Worm (Caenorhabditis elegans): Measurements from ENCODE around the gene T02B11.6.
"Not testable (repeated sequence)": the region's sequence is repeated elsewhere in the genome, so short reads cannot be mapped to it uniquely, and the experiment has no call there.

Gene T02B11.6

ce11 chrV:890835-891234 lies 1.7 kb upstream of the T02B11.6 start, which contains the start of gene srlf-22:
Gene srlf-22 (plus strand): TSS chrV:891135.
- TF ChIP-seq gei-8 (GFP tag; optimal IDR thresholded peaks at IDR 0.05); duxl-1 (tag; optimal IDR thresholded peaks at IDR 0.05; ENCODE audit: poor library complexity); nhr-41 (GFP tag; IDR thresholded peaks at IDR 0.05): not testable (repeated sequence)

ce11 chrV:890423-890822 lies 1.3 kb upstream of the T02B11.6 start, which contains the start of gene srlf-21:
Gene srlf-21 (minus strand): TSS chrV:890523.
- TF ChIP-seq ces-1 (GFP tag; optimal IDR thresholded peaks at IDR 0.05) (no peak), lin-1 (GFP tag; IDR thresholded peaks at IDR 0.05) (no peak), T26A8.4 (GFP tag; IDR thresholded peaks at IDR 0.05) (no peak), attf-4 (tag; optimal IDR thresholded peaks at IDR 0.05) (no peak), spr-3 (GFP tag; optimal IDR thresholded peaks at IDR 0.05) (no peak), daf-8 (GFP tag; IDR thresholded peaks at IDR 0.05) (no peak), nhr-28 (tag; optimal IDR thresholded peaks at IDR 0.05) (no peak), daf-16 (GFP tag; optimal IDR thresholded peaks at IDR 0.05) (no peak), daf-16 (tag; optimal IDR thresholded peaks at IDR 0.05) (no peak), lir-3 (tag; optimal IDR thresholded peaks at IDR 0.05) (no peak), gei-8 (GFP tag; optimal IDR thresholded peaks at IDR 0.05) (no peak), lin-13 (GFP tag; optimal IDR thresholded peaks at IDR 0.05) (no peak), Y48G9A.11 (GFP tag; IDR thresholded peaks at IDR 0.05) (no peak), spr-1 (tag; optimal IDR thresholded peaks at IDR 0.05) (no peak), D1046.2 (GFP tag; IDR thresholded peaks at IDR 0.05) (no peak)

- TF ChIP-seq Y75B8A.6 (GFP tag; IDR thresholded peaks at IDR 0.05) (no peak), lin-13 (GFP tag; optimal IDR thresholded peaks at IDR 0.05) (no peak), vab-7 (GFP tag; IDR thresholded peaks at IDR 0.05) (no peak), cey-2 (tag; optimal IDR thresholded peaks at IDR 0.05; ENCODE audit: borderline replicate concordance, insufficient read depth) (no peak), nhr-237 (tag; optimal IDR thresholded peaks at IDR 0.05) (no peak), aha-1 (tag) (no peak), egl-27 (tag; optimal IDR thresholded peaks at IDR 0.05) (no peak), ceh-62 (tag; optimal IDR thresholded peaks at IDR 0.05) (no peak), hlh-11 (tag; optimal IDR thresholded peaks at IDR 0.05) (no peak), mep-1 (tag; optimal IDR thresholded peaks at IDR 0.05) (no peak), madf-9 (GFP tag; conservative IDR thresholded peaks at IDR 0.05) (no peak), ces-1 (GFP tag; optimal IDR thresholded peaks at IDR 0.05) (no peak), pqm-1 (tag; optimal IDR thresholded peaks at IDR 0.05) (no peak), snpc-4 (tag; optimal IDR thresholded peaks at IDR 0.05) (no peak), hmg-1.1 (GFP tag; IDR thresholded peaks at IDR 0.05) (no peak), unc-39 (tag; optimal IDR thresholded peaks at IDR 0.05) (no peak)
These were observed 4.8 kb downstream of the T02B11.6 start, which contains the start of gene srj-38 for ce11 chrV:884324-884723. Gene srj-38 (minus strand): TSS chrV:884424.

- TF ChIP-seq attf-4 (tag; optimal IDR thresholded peaks at IDR 0.05) (no peak), gei-8 (GFP tag; optimal IDR thresholded peaks at IDR 0.05) (no peak), set-16 (GFP tag; IDR thresholded peaks at IDR 0.05) (no peak), zfp-3 (GFP tag; conservative IDR thresholded peaks at IDR 0.05) (no peak), ceh-32 (tag; optimal IDR thresholded peaks at IDR 0.05; ENCODE audit: poor library complexity) (no peak), lin-15B (tag; optimal IDR thresholded peaks at IDR 0.05) (no peak), F49E8.2 (tag; optimal IDR thresholded peaks at IDR 0.05; ENCODE audit: borderline replicate concordance) (no peak), ZK546.5 (tag; optimal IDR thresholded peaks at IDR 0.05) (no peak), lin-1 (GFP tag; IDR thresholded peaks at IDR 0.05) (no peak), tra-1 (GFP tag; IDR thresholded peaks at IDR 0.05) (no peak), vab-7 (GFP tag; IDR thresholded peaks at IDR 0.05) (no peak), dmd-6 (GFP tag; IDR thresholded peaks at IDR 0.05) (no peak), daf-8 (GFP tag; IDR thresholded peaks at IDR 0.05) (no peak)
These were observed 9.9 kb downstream of the T02B11.6 start, which contains the start of gene srg-53 for ce11 chrV:879171-879570. Gene srg-53 (plus strand): TSS chrV:879471.
